Fruit fly (Drosophila melanogaster) whole organism, pupa: ENCODE measurements around the gene CG32450.
A peak's percentile ranks its signal among the peaks of the same experiment; 100 is the strongest.

ENCODE experiments used
- CG10348 ChIP-seq: fragments of 200-800 bp; sonication (Bioruptor generic); IDR thresholded peaks from 2 replicates; pipeline ENCODE4 v1.3.6; 2022; ENCODE audit warnings: missing biosample characterization, missing genetic modification characterization
- CG12605 ChIP-seq: fragments of 200-800 bp; sonication (Bioruptor generic); IDR thresholded peaks from 2 replicates; pipeline ENCODE4 v1.3.6; 2022; ENCODE audit warnings: missing biosample characterization, missing genetic modification characterization
- CG13204 ChIP-seq: fragments of 200-800 bp; sonication (Bioruptor generic); optimal IDR thresholded peaks from 2 replicates; lab custom pipeline; 2018; ENCODE audit warnings: missing biosample characterization, mild to moderate bottlenecking, missing genetic modification characterization, moderate library complexity
- CG17806 ChIP-seq: fragments of 200-800 bp; sonication (Bioruptor generic); optimal IDR thresholded peaks from 2 replicates; lab custom pipeline; 2018; ENCODE audit warnings: missing biosample characterization, mild to moderate bottlenecking, missing genetic modification characterization, moderate library complexity
- EcR ChIP-seq: fragments of 200-800 bp; sonication (Bioruptor generic); optimal IDR thresholded peaks from 3 replicates; lab custom pipeline; 2019; ENCODE audit warnings: missing biosample characterization, missing genetic modification characterization, mild to moderate bottlenecking, moderate library complexity, missing genetic modification reagents
- Ets98B ChIP-seq: fragments of 200-800 bp; sonication (Bioruptor generic); IDR thresholded peaks from 2 replicates; pipeline ENCODE4 v1.3.6; 2022; ENCODE audit warnings: missing biosample characterization, missing genetic modification characterization
- Snoo ChIP-seq: fragments of 200-800 bp; sonication (Bioruptor generic); optimal IDR thresholded peaks from 3 replicates; lab custom pipeline; 2017; ENCODE audit warnings: missing biosample characterization, mild to moderate bottlenecking, missing genetic modification characterization, inconsistent platforms
- fd96Ca ChIP-seq: fragments of 200-800 bp; sonication (Bioruptor generic); IDR thresholded peaks from 3 replicates; pipeline ENCODE4 v1.3.6; 2022; ENCODE audit warnings: missing biosample characterization, missing genetic modification characterization
- gl ChIP-seq: fragments of 200-800 bp; sonication (Bioruptor generic); optimal IDR thresholded peaks from 2 replicates; lab custom pipeline; 2018; ENCODE audit warnings: missing biosample characterization, mild to moderate bottlenecking, missing genetic modification characterization

- TF ChIP-seq Snoo (no peak), fd96Ca (GFP tag; lab: Robert Waterston, UW) (no peak), CG17806 (tag; lab: Kevin White, UChicago) (no peak), EcR (peak; percentile 24), Ets98B (GFP tag; lab: Robert Waterston, UW) (no peak), CG10348 (GFP tag; lab: Robert Waterston, UW) (no peak), CG13204 (GFP tag; lab: Kevin White, UChicago) (peak; percentile 13), CG12605 (GFP tag; lab: Robert Waterston, UW) (no peak), gl (tag; lab: Kevin White, UChicago) (no peak)
These were observed 42.9 kb downstream of the CG32450 start for dm6 chr3L:22372347-22372974.
